Worm (Caenorhabditis elegans) whole organism, L3 larva: ENCODE measurements around the gene ZK380.4.

Source experiments
- R02D3.7 ChIP-seq: fragments of 150-350 bp; optimal IDR thresholded peaks from 2 replicates; lab custom pipeline; 2014; ENCODE audit warnings: missing biosample characterization, missing genetic modification characterization
- aly-2 ChIP-seq: fragments of 150-350 bp; optimal IDR thresholded peaks from 2 replicates; lab custom pipeline; 2014; ENCODE audit warnings: missing biosample characterization, missing genetic modification characterization
- ama-1 ChIP-seq: fragments of 150-350 bp; optimal IDR thresholded peaks from 2 replicates; lab custom pipeline; 2018
- egl-27 ChIP-seq: sonication (generic microtip); optimal IDR thresholded peaks from 4 replicates; lab custom pipeline; 2017; ENCODE audit warnings: missing biosample characterization, missing genetic modification reagents, missing genetic modification characterization
- lin-15B ChIP-seq: fragments of 150-350 bp; optimal IDR thresholded peaks from 2 replicates; lab custom pipeline; 2014; ENCODE audit warnings: missing biosample characterization, missing genetic modification characterization
- lin-39 ChIP-seq: fragments of 150-350 bp; optimal IDR thresholded peaks from 2 replicates; lab custom pipeline; 2018; ENCODE audit warnings: missing biosample characterization, missing genetic modification reagents, missing genetic modification characterization
- lsy-12 ChIP-seq: sonication (generic microtip); optimal IDR thresholded peaks from 2 replicates; lab custom pipeline; 2016; ENCODE audit warnings: mild to moderate bottlenecking, missing genetic modification characterization, missing compliant biosample characterization
- nhr-11 ChIP-seq: fragments of 150-350 bp; optimal IDR thresholded peaks from 2 replicates; lab custom pipeline; 2014; ENCODE audit warnings: missing biosample characterization, missing genetic modification characterization
- nhr-28 ChIP-seq: fragments of 150-350 bp; optimal IDR thresholded peaks from 2 replicates; lab custom pipeline; 2014; ENCODE audit warnings: missing biosample characterization, missing genetic modification characterization
- nhr-76 ChIP-seq: fragments of 150-350 bp; sonication (generic microtip); optimal IDR thresholded peaks from 5 replicates; lab custom pipeline; 2014; ENCODE audit warnings: missing biosample characterization, missing genetic modification characterization
- nhr-77 ChIP-seq: fragments of 150-350 bp; optimal IDR thresholded peaks from 2 replicates; lab custom pipeline; 2014; ENCODE audit warnings: missing biosample characterization, missing genetic modification characterization
- pha-4 ChIP-seq: fragments of 150-350 bp; optimal IDR thresholded peaks from 2 replicates; lab custom pipeline; 2014; ENCODE audit warnings: missing biosample characterization, missing genetic modification reagents, missing genetic modification characterization
- sea-2 ChIP-seq: fragments of 150-350 bp; sonication (generic microtip); optimal IDR thresholded peaks from 4 replicates; lab custom pipeline; 2014; ENCODE audit warnings: missing biosample characterization, missing genetic modification reagents, missing genetic modification characterization

DNA sequence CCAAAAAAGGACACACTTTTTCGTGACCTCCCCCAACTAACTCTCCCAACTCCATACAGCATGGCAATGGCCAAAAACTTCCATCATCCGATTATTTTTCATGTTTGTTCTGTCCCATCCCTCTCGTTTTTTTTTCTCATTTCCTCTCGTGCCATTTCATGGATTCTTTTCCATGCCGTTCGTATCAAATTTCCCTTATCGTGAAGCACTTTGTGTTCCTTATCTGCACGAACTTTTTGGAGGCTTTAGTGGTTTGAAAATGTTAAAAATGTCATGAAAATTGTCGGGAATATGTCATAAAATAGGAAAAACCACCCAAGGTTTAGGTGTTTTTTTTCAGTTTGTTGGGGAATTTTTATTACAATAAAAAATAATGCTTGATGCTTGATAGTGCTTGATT is 48.1 kb downstream of the ZK380.4 start:
- TF ChIP-seq nhr-76 (tag; lab: Kevin White, UChicago) (no peak), lsy-12 (no peak), nhr-28 (tag; lab: Kevin White, UChicago) (no peak), pha-4 (tag; lab: Kevin White, UChicago) (no peak), nhr-77 (tag; lab: Kevin White, UChicago) (no peak), lin-15B (tag; lab: Kevin White, UChicago) (no peak), nhr-11 (no peak), lin-39 (tag; lab: Kevin White, UChicago) (no peak), aly-2 (tag; lab: Kevin White, UChicago) (no peak), sea-2 (GFP tag; lab: Kevin White, UChicago) (no peak), egl-27 (no peak), R02D3.7 (tag; lab: Kevin White, UChicago) (no peak), ama-1 (lab: Kevin White, UChicago) (no peak)
